Worm (Caenorhabditis elegans): Measurements from ENCODE around the gene tdc-1.

DNA sequence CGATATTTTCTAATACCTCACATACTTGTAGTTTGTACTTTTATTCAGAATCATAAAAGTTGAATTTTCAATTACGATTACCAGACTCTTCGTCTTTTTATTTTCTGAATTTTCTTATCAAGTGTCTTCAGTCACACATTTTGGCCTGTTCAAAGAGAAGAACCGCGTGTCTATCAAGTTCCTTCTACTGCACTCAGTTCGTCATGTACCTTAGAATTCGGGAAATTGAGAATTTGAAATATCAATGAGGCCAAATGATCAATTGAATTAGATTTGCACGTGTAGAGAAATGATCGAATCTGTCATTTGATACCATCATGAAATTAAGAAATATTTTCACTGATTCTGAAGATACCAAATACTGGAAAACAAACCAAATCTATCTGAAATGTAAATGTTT, 6.8 kb upstream of the tdc-1 start:
- no peak for TF ChIP-seq ceh-2 (tag; optimal IDR thresholded peaks at IDR 0.05)
- TF ChIP-seq rnt-1 (tag; optimal IDR thresholded peaks at IDR 0.05): no peak
- no peak for TF ChIP-seq nhr-232 (tag; optimal IDR thresholded peaks at IDR 0.05)
- TF ChIP-seq nhr-11 (tag; optimal IDR thresholded peaks at IDR 0.05): no peak
- TF ChIP-seq ceh-6 (GFP tag; optimal IDR thresholded peaks at IDR 0.05): no peak
- no peak for TF ChIP-seq mec-3 (tag; optimal IDR thresholded peaks at IDR 0.05; ENCODE audit: borderline replicate concordance)
